Worm (Caenorhabditis elegans): Measurements from ENCODE around the gene him-3.

- TF ChIP-seq ref-2 (tag; optimal IDR thresholded peaks at IDR 0.05) (no peak), tbx-2 (tag; optimal IDR thresholded peaks at IDR 0.05) (no peak)
These were observed 21.9 kb downstream of the him-3 start, which contains the start of gene C25A8.5 for ce11 chrIV:6999206-6999605.

Measured in whole organism, late embryonic.